Worm (Caenorhabditis elegans) whole organism, L3 larva: ENCODE data around the gene gst-13.

ENCODE experiments used
- ama-1 ChIP-seq: fragments of 150-350 bp; optimal IDR thresholded peaks from 2 replicates; lab custom pipeline; 2018
- ceh-16 ChIP-seq: sonication (generic microtip); optimal IDR thresholded peaks from 2 replicates; lab custom pipeline; 2017; ENCODE audit warnings: missing biosample characterization, missing genetic modification characterization
- ceh-28 ChIP-seq: fragments of 150-350 bp; optimal IDR thresholded peaks from 2 replicates; lab custom pipeline; 2014; ENCODE audit warnings: missing biosample characterization, missing genetic modification reagents, missing genetic modification characterization
- ceh-82 ChIP-seq: fragments of 150-350 bp; optimal IDR thresholded peaks from 2 replicates; lab custom pipeline; 2014; ENCODE audit warnings: missing biosample characterization, missing genetic modification characterization
- daf-12 ChIP-seq: fragments of 150-350 bp; optimal IDR thresholded peaks from 2 replicates; lab custom pipeline; 2014; ENCODE audit warnings: missing biosample characterization, missing genetic modification reagents, missing genetic modification characterization
- egl-5 ChIP-seq: fragments of 150-350 bp; optimal IDR thresholded peaks from 2 replicates; lab custom pipeline; 2017; ENCODE audit warnings: missing biosample characterization, missing genetic modification reagents, missing genetic modification characterization, inconsistent platforms
- elt-2 ChIP-seq: sonication (generic microtip); optimal IDR thresholded peaks from 2 replicates; lab custom pipeline; 2016; ENCODE audit warnings: missing genetic modification reagents, mild to moderate bottlenecking, missing genetic modification characterization, missing compliant biosample characterization
- eor-1 ChIP-seq, 2 experiments: fragments of 150-350 bp; optimal IDR thresholded peaks; 2 replicates each; lab custom pipeline; 2014 to 2018; ENCODE audit warnings: missing biosample characterization in 2 of 2, missing genetic modification characterization in 2 of 2
- fkh-10 ChIP-seq: sonication (generic microtip); optimal IDR thresholded peaks from 2 replicates; lab custom pipeline; 2017; ENCODE audit warnings: missing biosample characterization, missing genetic modification reagents, missing genetic modification characterization
- fos-1 ChIP-seq: fragments of 150-350 bp; optimal IDR thresholded peaks from 2 replicates; lab custom pipeline; 2014; ENCODE audit warnings: missing biosample characterization, missing genetic modification characterization
- hmg-11 ChIP-seq: sonication (generic microtip); optimal IDR thresholded peaks from 2 replicates; lab custom pipeline; 2016; ENCODE audit warnings: missing genetic modification characterization, missing compliant biosample characterization
- jun-1 ChIP-seq: fragments of 150-350 bp; optimal IDR thresholded peaks from 2 replicates; lab custom pipeline; 2014; ENCODE audit warnings: missing biosample characterization, missing genetic modification reagents, missing genetic modification characterization
- lin-15B ChIP-seq: fragments of 150-350 bp; optimal IDR thresholded peaks from 2 replicates; lab custom pipeline; 2014; ENCODE audit warnings: missing biosample characterization, missing genetic modification characterization
- lsy-12 ChIP-seq: sonication (generic microtip); optimal IDR thresholded peaks from 2 replicates; lab custom pipeline; 2016; ENCODE audit warnings: mild to moderate bottlenecking, missing genetic modification characterization, missing compliant biosample characterization
- mdl-1 ChIP-seq: fragments of 150-350 bp; optimal IDR thresholded peaks from 2 replicates; lab custom pipeline; 2014; ENCODE audit warnings: missing biosample characterization, missing genetic modification characterization
- mml-1 ChIP-seq: fragments of 150-350 bp; sonication (generic microtip); optimal IDR thresholded peaks from 3 replicates; lab custom pipeline; 2014; ENCODE audit warnings: missing biosample characterization, missing genetic modification characterization
- nhr-11 ChIP-seq: fragments of 150-350 bp; optimal IDR thresholded peaks from 2 replicates; lab custom pipeline; 2014; ENCODE audit warnings: missing biosample characterization, missing genetic modification characterization
- nhr-23 ChIP-seq: fragments of 150-350 bp; optimal IDR thresholded peaks from 2 replicates; lab custom pipeline; 2014; ENCODE audit warnings: missing biosample characterization, missing genetic modification reagents, missing genetic modification characterization
- nhr-237 ChIP-seq: fragments of 150-350 bp; optimal IDR thresholded peaks from 2 replicates; lab custom pipeline; 2014; ENCODE audit warnings: missing biosample characterization, missing genetic modification characterization
- nhr-25 ChIP-seq: sonication (generic microtip); optimal IDR thresholded peaks from 2 replicates; lab custom pipeline; 2017; ENCODE audit warnings: missing biosample characterization, missing genetic modification characterization
- nhr-28 ChIP-seq: fragments of 150-350 bp; optimal IDR thresholded peaks from 2 replicates; lab custom pipeline; 2014; ENCODE audit warnings: missing biosample characterization, missing genetic modification characterization
- nhr-43 ChIP-seq: sonication (generic microtip); optimal IDR thresholded peaks from 2 replicates; lab custom pipeline; 2016; ENCODE audit warnings: mild to moderate bottlenecking, missing genetic modification characterization, missing compliant biosample characterization; ENCODE audit not compliant: poor library complexity, severe bottlenecking
- nhr-67 ChIP-seq: fragments of 150-350 bp; optimal IDR thresholded peaks from 2 replicates; lab custom pipeline; 2014; ENCODE audit warnings: missing biosample characterization, missing genetic modification characterization
- nhr-76 ChIP-seq: fragments of 150-350 bp; sonication (generic microtip); optimal IDR thresholded peaks from 5 replicates; lab custom pipeline; 2014; ENCODE audit warnings: missing biosample characterization, missing genetic modification characterization
- nhr-77 ChIP-seq: fragments of 150-350 bp; optimal IDR thresholded peaks from 2 replicates; lab custom pipeline; 2014; ENCODE audit warnings: missing biosample characterization, missing genetic modification characterization
- pha-4 ChIP-seq: fragments of 150-350 bp; optimal IDR thresholded peaks from 2 replicates; lab custom pipeline; 2014; ENCODE audit warnings: missing biosample characterization, missing genetic modification reagents, missing genetic modification characterization
- pqm-1 ChIP-seq: fragments of 150-350 bp; optimal IDR thresholded peaks from 2 replicates; lab custom pipeline; 2017; ENCODE audit warnings: missing biosample characterization, missing genetic modification characterization, inconsistent platforms
- sea-2 ChIP-seq: fragments of 150-350 bp; sonication (generic microtip); optimal IDR thresholded peaks from 4 replicates; lab custom pipeline; 2014; ENCODE audit warnings: missing biosample characterization, missing genetic modification reagents, missing genetic modification characterization
- skn-1 ChIP-seq: fragments of 150-350 bp; optimal IDR thresholded peaks from 2 replicates; lab custom pipeline; 2014; ENCODE audit warnings: missing biosample characterization, missing genetic modification characterization
- snpc-4 ChIP-seq: fragments of 150-350 bp; optimal IDR thresholded peaks from 2 replicates; lab custom pipeline; 2014; ENCODE audit warnings: missing biosample characterization, missing genetic modification characterization
- tbx-2 ChIP-seq: sonication (generic microtip); optimal IDR thresholded peaks from 2 replicates; lab custom pipeline; 2016; ENCODE audit warnings: mild to moderate bottlenecking, missing genetic modification characterization, missing compliant biosample characterization
- unc-39 ChIP-seq: sonication (generic microtip); optimal IDR thresholded peaks from 4 replicates; lab custom pipeline; 2017; ENCODE audit warnings: missing biosample characterization, missing genetic modification characterization
- unc-62 ChIP-seq: fragments of 150-350 bp; sonication (generic microtip); optimal IDR thresholded peaks from 4 replicates; lab custom pipeline; 2014; ENCODE audit warnings: missing biosample characterization, missing genetic modification reagents, missing genetic modification characterization
- ztf-11 ChIP-seq: fragments of 150-350 bp; optimal IDR thresholded peaks from 2 replicates; lab custom pipeline; 2014; ENCODE audit warnings: missing biosample characterization, missing genetic modification characterization
- ztf-4 ChIP-seq: fragments of 150-350 bp; optimal IDR thresholded peaks from 2 replicates; lab custom pipeline; 2014; ENCODE audit warnings: missing biosample characterization, missing genetic modification characterization

The gst-13 gene

DNA sequence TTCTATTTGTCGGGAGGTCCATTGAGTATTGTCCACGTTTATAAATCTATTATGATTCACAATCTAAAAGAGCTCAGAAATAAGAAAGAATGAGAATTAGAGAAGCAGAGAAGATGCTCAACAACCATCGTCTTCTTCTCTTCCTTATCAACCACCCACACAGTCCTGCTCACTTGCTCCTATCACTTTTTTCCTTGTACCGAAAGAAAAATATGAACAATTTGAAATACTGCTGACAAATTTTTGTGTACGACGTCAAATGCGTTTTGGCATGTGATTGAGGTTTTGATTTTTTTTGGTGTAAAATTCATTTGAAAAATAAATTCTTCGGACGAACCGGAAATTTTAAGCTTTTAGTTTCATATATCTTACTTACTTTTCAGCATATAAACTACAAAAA, 34.9 kb upstream of the gst-13 start:
- TF ChIP-seq hmg-11 (tag; lab: Kevin White, UChicago): no peak
- TF ChIP-seq elt-2: peak; percentile 79
- no peak for TF ChIP-seq snpc-4 (tag; lab: Kevin White, UChicago)
- no peak for TF ChIP-seq ama-1 (lab: Kevin White, UChicago)
- TF ChIP-seq nhr-28 (tag; lab: Kevin White, UChicago): no peak
- TF ChIP-seq tbx-2 (tag; lab: Kevin White, UChicago): no peak
- TF ChIP-seq mdl-1 (tag; lab: Kevin White, UChicago): no peak
- TF ChIP-seq pha-4: peak; percentile 50
- no peak for TF ChIP-seq nhr-237
- no peak for TF ChIP-seq nhr-25 (tag; lab: Kevin White, UChicago)
- TF ChIP-seq mml-1 (tag; lab: Kevin White, UChicago): no peak
- no peak for TF ChIP-seq nhr-23
- TF ChIP-seq ztf-4: no peak
- TF ChIP-seq lsy-12: no peak
- TF ChIP-seq pqm-1 (tag; lab: Kevin White, UChicago): peak; percentile 76
- TF ChIP-seq skn-1 (tag; lab: Kevin White, UChicago): no peak
- TF ChIP-seq eor-1 (tag; optimal IDR thresholded peaks at IDR 0.05; lab: Kevin White, UChicago): no peak

DNA sequence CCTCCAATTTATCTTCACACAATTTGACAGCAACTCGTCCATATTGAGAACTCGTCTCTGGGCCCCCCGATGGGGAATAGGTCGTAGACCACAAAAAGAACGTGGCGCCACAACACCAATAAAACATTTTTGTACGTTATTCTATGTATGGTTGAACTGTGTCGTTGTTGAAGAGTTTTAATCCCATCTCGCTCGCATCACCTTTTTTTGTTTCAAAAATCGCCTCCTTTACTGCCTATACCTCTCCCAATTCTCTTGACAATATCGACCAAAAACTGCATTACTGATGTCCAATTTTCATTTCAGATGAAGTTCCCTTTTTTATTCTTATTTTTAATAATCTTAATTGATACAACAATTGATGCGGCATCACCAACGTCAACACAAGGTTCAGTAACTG, 34.0 kb upstream of the gst-13 start, which contains the start of gene let-23:
Gene let-23, plus strand, starts transcription at position 301 of the 400 bp plus-strand sequence.
- TF ChIP-seq sea-2 (GFP tag; lab: Kevin White, UChicago) (no peak), egl-5 (no peak), unc-39 (tag; lab: Kevin White, UChicago) (no peak), pqm-1 (tag; lab: Kevin White, UChicago) (no peak), fos-1 (tag; lab: Kevin White, UChicago) (no peak), daf-12 (tag; lab: Kevin White, UChicago) (no peak), fkh-10 (GFP tag; lab: Kevin White, UChicago) (no peak), ceh-28 (tag; lab: Kevin White, UChicago) (no peak), nhr-11 (tag; lab: Kevin White, UChicago) (no peak), elt-2 (no peak), ztf-4 (no peak), nhr-67 (tag; lab: Kevin White, UChicago) (no peak), nhr-77 (tag; lab: Kevin White, UChicago) (no peak), ceh-16 (tag; lab: Kevin White, UChicago) (no peak), tbx-2 (tag; lab: Kevin White, UChicago) (no peak)
- TF ChIP-seq, all 47 proteins: peak for 0

DNA sequence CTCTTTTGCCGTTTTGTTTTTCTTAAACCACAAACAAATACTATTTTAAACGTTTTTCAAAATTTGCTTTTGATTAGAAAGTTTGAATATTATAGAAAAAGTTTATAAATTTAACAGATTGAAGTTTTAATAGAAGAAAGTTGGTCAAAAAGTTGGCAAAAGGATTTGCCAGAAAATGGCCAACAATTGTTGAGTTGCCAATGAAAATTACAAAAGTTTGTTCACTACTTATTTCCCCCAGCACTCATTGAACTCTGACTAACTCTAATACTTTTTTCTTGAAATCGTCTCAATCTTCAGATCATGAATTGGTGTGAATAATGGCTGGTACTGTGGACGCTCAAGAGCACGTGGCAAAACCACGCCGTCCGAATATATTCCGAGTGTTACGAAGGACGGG, 21.2 kb upstream of the gst-13 start, which contains the start of gene ZK1067.4:
Gene ZK1067.4, plus strand, starts transcription at position 301 of the 400 bp plus-strand sequence.
- no peak for TF ChIP-seq fkh-10 (GFP tag; lab: Kevin White, UChicago)
- no peak for TF ChIP-seq lsy-12
- no peak for TF ChIP-seq ceh-28 (tag; lab: Kevin White, UChicago)
- no peak for TF ChIP-seq nhr-11 (tag; lab: Kevin White, UChicago)
- TF ChIP-seq egl-5: no peak
- TF ChIP-seq skn-1 (tag; lab: Kevin White, UChicago): no peak
- TF ChIP-seq nhr-77 (tag; lab: Kevin White, UChicago): no peak
- no peak for TF ChIP-seq nhr-76
- TF ChIP-seq nhr-43 (tag; lab: Kevin White, UChicago): no peak
- TF ChIP-seq pha-4: no peak
- TF ChIP-seq lin-15B (tag; lab: Kevin White, UChicago): no peak
- TF ChIP-seq nhr-67 (tag; lab: Kevin White, UChicago): no peak
- no peak for TF ChIP-seq sea-2 (GFP tag; lab: Kevin White, UChicago)
- no peak for TF ChIP-seq ceh-82 (tag; lab: Kevin White, UChicago)
- no peak for TF ChIP-seq unc-39 (tag; lab: Kevin White, UChicago)
- no peak for TF ChIP-seq snpc-4 (tag; lab: Kevin White, UChicago)
- TF ChIP-seq eor-1 (tag; optimal IDR thresholded peaks at IDR 0.05; lab: Kevin White, UChicago): no peak

DNA sequence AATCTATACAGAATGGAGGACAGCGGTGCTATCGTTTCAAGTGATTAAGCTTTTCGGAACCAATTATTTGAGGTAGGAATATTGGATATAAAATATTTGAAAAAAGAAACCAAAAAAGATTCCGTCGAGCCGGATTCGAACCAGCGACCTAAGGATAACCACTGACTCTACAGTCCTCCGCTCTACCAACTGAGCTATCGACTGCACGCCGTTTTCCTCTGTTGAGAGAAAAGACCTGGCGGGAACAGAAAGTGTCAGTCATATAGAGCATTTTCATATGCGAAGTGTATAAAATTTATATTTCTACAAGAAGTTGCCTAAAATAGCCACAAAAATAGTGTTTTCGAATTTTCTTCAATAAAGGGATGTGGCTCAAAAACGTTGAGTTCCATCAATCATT, 19.6 kb upstream of the gst-13 start:
- peak; percentile 5 for TF ChIP-seq jun-1 (tag; lab: Kevin White, UChicago)
- TF ChIP-seq nhr-237: no peak
- no peak for TF ChIP-seq unc-62
- peak; percentile 26 for TF ChIP-seq pqm-1 (tag; lab: Kevin White, UChicago)
- TF ChIP-seq nhr-43 (tag; lab: Kevin White, UChicago): peak; percentile 57
- no peak for TF ChIP-seq unc-39 (tag; lab: Kevin White, UChicago)
- peak; percentile 26 for TF ChIP-seq nhr-25 (tag; lab: Kevin White, UChicago)
- TF ChIP-seq ztf-11: no peak
- TF ChIP-seq sea-2 (GFP tag; lab: Kevin White, UChicago): no peak
- TF ChIP-seq nhr-23: peak; percentile 11
- TF ChIP-seq nhr-67 (tag; lab: Kevin White, UChicago): no peak
- peak; percentile 58 for TF ChIP-seq lsy-12
- no peak for TF ChIP-seq skn-1 (tag; lab: Kevin White, UChicago)
- TF ChIP-seq snpc-4 (tag; lab: Kevin White, UChicago): peak; percentile 96
- no peak for TF ChIP-seq eor-1 (tag; optimal IDR thresholded peaks at IDR 0.05; lab: Kevin White, UChicago)
- TF ChIP-seq elt-2: peak; percentile 62
- TF ChIP-seq, all 47 proteins: peak for 8
